Worm (Caenorhabditis elegans): ENCODE measurements around the gene C07A9.12.

C07A9.12 gene

DNA sequence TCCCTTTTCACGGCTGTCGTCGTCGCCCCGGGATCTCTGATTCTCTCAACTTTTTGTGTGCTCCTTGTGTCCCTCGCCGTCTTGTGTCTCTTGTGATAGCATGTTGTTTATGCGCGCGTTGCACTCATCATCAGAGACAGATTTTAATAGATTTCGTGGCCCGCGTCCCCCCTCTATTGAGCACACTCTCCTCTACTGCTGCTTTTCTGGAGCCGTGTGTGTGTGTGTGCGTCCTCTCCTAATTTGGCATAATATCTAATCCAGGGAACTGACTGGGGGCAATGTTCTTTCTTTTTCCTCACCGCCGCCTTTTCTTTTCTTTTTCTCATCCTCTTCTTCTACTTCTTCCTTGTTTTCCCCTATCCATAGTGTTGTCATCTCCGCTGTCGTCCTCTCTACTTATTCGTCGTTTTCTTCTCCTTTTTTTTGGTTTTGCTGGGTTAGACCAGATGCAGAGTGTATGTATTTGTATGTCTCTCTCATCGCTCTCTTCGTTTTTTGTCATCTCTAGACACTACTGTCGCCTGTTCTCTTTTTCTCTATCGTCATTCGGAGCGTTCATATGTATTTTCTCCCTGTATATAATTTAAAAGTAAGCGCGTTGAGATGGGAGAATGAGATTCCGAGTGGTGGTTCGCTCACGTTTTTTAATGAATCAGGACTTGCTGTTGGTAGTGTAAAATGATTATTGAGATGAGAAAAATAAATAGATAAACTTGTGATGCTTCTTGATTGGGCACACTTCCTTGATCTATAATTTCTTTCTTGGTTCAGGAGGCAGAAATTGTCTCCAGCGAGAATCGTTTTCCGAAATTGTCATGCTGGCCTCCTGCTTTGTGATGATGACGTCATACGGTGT is 23.4 kb downstream of the C07A9.12 start (continued):
- TF ChIP-seq ceh-63 (GFP tag; optimal IDR thresholded peaks at IDR 0.05) (no peak), nhr-77 (tag; optimal IDR thresholded peaks at IDR 0.05) (no peak), swsn-7 (tag; optimal IDR thresholded peaks at IDR 0.05) (peak; percentile 45), sox-4 (tag; optimal IDR thresholded peaks at IDR 0.05) (peak; percentile 8), fos-1 (tag; optimal IDR thresholded peaks at IDR 0.05) (no peak), unc-62 (GFP tag; optimal IDR thresholded peaks at IDR 0.05) (no peak), dsc-1 (tag; optimal IDR thresholded peaks at IDR 0.05) (peak; percentile 76), nhr-20 (tag; optimal IDR thresholded peaks at IDR 0.05) (peak; percentile 24), xbp-1 (tag; optimal IDR thresholded peaks at IDR 0.05) (peak; percentile 7), nhr-84 (tag; optimal IDR thresholded peaks at IDR 0.05) (no peak), pag-3 (tag; optimal IDR thresholded peaks at IDR 0.05; ENCODE audit: borderline replicate concordance, insufficient read depth) (no peak), ztf-4 (tag; optimal IDR thresholded peaks at IDR 0.05) (no peak), ets-5 (GFP tag; IDR thresholded peaks at IDR 0.05) (no peak), hlh-17 (GFP tag; optimal IDR thresholded peaks at IDR 0.05; ENCODE audit: borderline replicate concordance) (no peak), nhr-71 (tag; optimal IDR thresholded peaks at IDR 0.05) (peak; percentile 51), tlp-1 (tag; optimal IDR thresholded peaks at IDR 0.05) (no peak), sptf-1 (tag; optimal IDR thresholded peaks at IDR 0.05) (no peak), lin-39 (tag; optimal IDR thresholded peaks at IDR 0.05) (no peak), ceh-88 (GFP tag; IDR thresholded peaks at IDR 0.05) (0 out of 2 replicates have a peak, but pooled peaks have one; percentile 14), lin-35 (GFP tag; optimal IDR thresholded peaks at IDR 0.05) (peak; percentile 14 to 25), nhr-12 (tag; optimal IDR thresholded peaks at IDR 0.05) (no peak), pqm-1 (tag; optimal IDR thresholded peaks at IDR 0.05) (no peak), nhr-76 (tag; optimal IDR thresholded peaks at IDR 0.05) (no peak), fkh-8 (tag; optimal IDR thresholded peaks at IDR 0.05) (peak; percentile 82), lin-15B (tag; optimal IDR thresholded peaks at IDR 0.05) (no peak), mdl-1 (tag; optimal IDR thresholded peaks at IDR 0.05) (no peak), nhr-11 (tag; optimal IDR thresholded peaks at IDR 0.05) (no peak), nhr-85 (tag) (peak; percentile 47), ztf-11 (tag; optimal IDR thresholded peaks at IDR 0.05) (peak in 1 of 2 experiments; percentile 40), lin-13 (GFP tag; optimal IDR thresholded peaks at IDR 0.05) (peak; percentile 40), isw-1 (GFP tag; IDR thresholded peaks at IDR 0.05) (no peak; the same call in 1 of the 2 replicates), nhr-237 (tag; optimal IDR thresholded peaks at IDR 0.05) (no peak), elt-2 (tag; optimal IDR thresholded peaks at IDR 0.05) (no peak), unc-130 (tag; optimal IDR thresholded peaks at IDR 0.05) (no peak), ceh-82 (tag; optimal IDR thresholded peaks at IDR 0.05) (peak in 2 of 3 experiments; percentile 2 to 31), Y116A8C.19 (tag; optimal IDR thresholded peaks at IDR 0.05; ENCODE audit: borderline replicate concordance) (no peak), egl-13 (tag; optimal IDR thresholded peaks at IDR 0.05) (peak; percentile 30), blmp-1 (tag; optimal IDR thresholded peaks at IDR 0.05) (peak; percentile 90), zag-1 (tag; optimal IDR thresholded peaks at IDR 0.05) (no peak), C34B4.2 (tag; optimal IDR thresholded peaks at IDR 0.05) (no peak), efl-3 (GFP tag; optimal IDR thresholded peaks at IDR 0.05) (no peak), egl-27 (tag; optimal IDR thresholded peaks at IDR 0.05) (no peak), vab-15 (tag; optimal IDR thresholded peaks at IDR 0.05) (no peak), aha-1 (tag; optimal IDR thresholded peaks at IDR 0.05) (no peak), nhr-28 (tag; optimal IDR thresholded peaks at IDR 0.05) (no peak), elt-3 (tag; optimal IDR thresholded peaks at IDR 0.05) (no peak)
